Fruit fly (Drosophila melanogaster) whole organism, embryonic: ENCODE measurements around the gene CG31687.
A peak's percentile ranks its signal among the peaks of the same experiment; 100 is the strongest.

ENCODE experiments used
- B-H2 ChIP-seq: fragments of 200-800 bp; sonication (Bioruptor generic); optimal IDR thresholded peaks from 2 replicates; lab custom pipeline; 2018; ENCODE audit warnings: missing biosample characterization, mild to moderate bottlenecking, missing genetic modification characterization
- BEAF-32 ChIP-seq: fragments of 200-800 bp; sonication (Bioruptor generic); optimal IDR thresholded peaks from 3 replicates; lab custom pipeline; 2017; ENCODE audit warnings: missing biosample characterization, missing genetic modification characterization, mild to moderate bottlenecking, moderate library complexity, missing genetic modification reagents
- CG10147 ChIP-seq: fragments of 200-800 bp; sonication (Bioruptor generic); optimal IDR thresholded peaks from 2 replicates; lab custom pipeline; 2019; ENCODE audit warnings: missing biosample characterization, mild to moderate bottlenecking, missing genetic modification characterization, moderate library complexity
- CG11504 ChIP-seq: fragments of 200-800 bp; sonication (Bioruptor generic); optimal IDR thresholded peaks from 3 replicates; lab custom pipeline; 2019; ENCODE audit warnings: missing biosample characterization, mild to moderate bottlenecking, missing genetic modification characterization, moderate library complexity
- CG12155 ChIP-seq: fragments of 200-800 bp; sonication (Bioruptor generic); optimal IDR thresholded peaks from 3 replicates; lab custom pipeline; 2016; ENCODE audit warnings: missing biosample characterization, missing genetic modification characterization
- CG1233 ChIP-seq: fragments of 200-800 bp; sonication (Bioruptor generic); optimal IDR thresholded peaks from 4 replicates; lab custom pipeline; 2018; ENCODE audit warnings: missing biosample characterization, mild to moderate bottlenecking, missing genetic modification characterization
- CG12391 ChIP-seq: fragments of 200-800 bp; sonication (Bioruptor generic); optimal IDR thresholded peaks from 3 replicates; lab custom pipeline; 2018; ENCODE audit warnings: missing biosample characterization, mild to moderate bottlenecking, missing genetic modification characterization, moderate library complexity
- CG14014 ChIP-seq: fragments of 200-800 bp; sonication (Bioruptor generic); IDR thresholded peaks from 2 replicates; pipeline ENCODE4 v1.3.6; 2022; ENCODE audit warnings: missing biosample characterization, missing genetic modification characterization
- CG16815 ChIP-seq: fragments of 200-800 bp; sonication (Bioruptor generic); optimal IDR thresholded peaks from 3 replicates; lab custom pipeline; 2017; ENCODE audit warnings: missing biosample characterization, mild to moderate bottlenecking, missing genetic modification characterization
- CG18011 ChIP-seq: fragments of 200-800 bp; sonication (Bioruptor generic); optimal IDR thresholded peaks from 2 replicates; lab custom pipeline; 2017; ENCODE audit warnings: missing biosample characterization, missing genetic modification characterization, mild to moderate bottlenecking, moderate library complexity, missing genotype
- CG1832 ChIP-seq: fragments of 200-800 bp; sonication (Bioruptor generic); optimal IDR thresholded peaks from 2 replicates; lab custom pipeline; 2017; ENCODE audit warnings: missing biosample characterization, mild to moderate bottlenecking, missing genetic modification characterization, inconsistent platforms
- CG2678 ChIP-seq: fragments of 200-800 bp; sonication (Bioruptor generic); optimal IDR thresholded peaks from 3 replicates; lab custom pipeline; 2019; ENCODE audit warnings: missing biosample characterization, mild to moderate bottlenecking, missing genetic modification characterization, moderate library complexity
- CG30431 ChIP-seq: fragments of 200-800 bp; sonication (Bioruptor generic); optimal IDR thresholded peaks from 2 replicates; lab custom pipeline; 2017; ENCODE audit warnings: missing biosample characterization, missing genetic modification characterization
- CG31224 ChIP-seq: fragments of 200-800 bp; sonication (Bioruptor generic); IDR thresholded peaks from 2 replicates; pipeline ENCODE4 v1.3.6; 2022; ENCODE audit warnings: missing biosample characterization, missing genetic modification characterization
- CG32767 ChIP-seq: fragments of 200-800 bp; sonication (Bioruptor generic); IDR thresholded peaks from 2 replicates; pipeline ENCODE4 v1.3.6; 2022; ENCODE audit warnings: missing biosample characterization, missing genetic modification characterization
- CG34422 ChIP-seq: fragments of 200-800 bp; sonication (Bioruptor generic); IDR thresholded peaks from 3 replicates; pipeline ENCODE4 v1.3.6; 2022; ENCODE audit warnings: missing biosample characterization, missing genetic modification characterization
- CG4617 ChIP-seq: fragments of 200-800 bp; sonication (Bioruptor generic); optimal IDR thresholded peaks from 3 replicates; lab custom pipeline; 2016; ENCODE audit warnings: missing biosample characterization, missing genetic modification characterization, borderline replicate concordance
- CG6254 ChIP-seq: fragments of 200-800 bp; sonication (Bioruptor generic); optimal IDR thresholded peaks from 3 replicates; lab custom pipeline; 2017; ENCODE audit warnings: mild to moderate bottlenecking, missing biosample characterization, missing genetic modification reagents, missing genetic modification characterization
- CG9215 ChIP-seq: fragments of 200-800 bp; sonication (Bioruptor generic); IDR thresholded peaks from 2 replicates; pipeline ENCODE4 v1.3.6; 2022; ENCODE audit warnings: missing biosample characterization, missing genetic modification characterization
- CG9437 ChIP-seq: fragments of 200-800 bp; sonication (Bioruptor generic); optimal IDR thresholded peaks from 2 replicates; lab custom pipeline; 2018; ENCODE audit warnings: missing biosample characterization, mild to moderate bottlenecking, missing genetic modification characterization
- CG9609 ChIP-seq: fragments of 200-800 bp; sonication (Bioruptor generic); optimal IDR thresholded peaks from 3 replicates; lab custom pipeline; 2016; ENCODE audit warnings: missing biosample characterization, missing genetic modification characterization
- CTCF ChIP-seq: fragments of 200-800 bp; sonication (Bioruptor generic); optimal IDR thresholded peaks from 2 replicates; lab custom pipeline; 2017; ENCODE audit warnings: missing biosample characterization, mild to moderate bottlenecking, missing genetic modification characterization, moderate library complexity
- D ChIP-seq, 2 experiments: fragments of 200-800 bp in 1 of 2; fragments of >200 bp in 1 of 2; sonication (Bioruptor generic) in 1 of 2; optimal IDR thresholded peaks; 2 replicates in 1 of 2; 3 replicates in 1 of 2; lab custom pipeline; 2017; ENCODE audit warnings: mild to moderate bottlenecking in 1 of 2, missing biosample characterization in 1 of 2, missing genetic modification characterization in 1 of 2, missing genetic modification reagents in 1 of 2
- D19A ChIP-seq: fragments of 200-800 bp; optimal IDR thresholded peaks from 3 replicates; lab custom pipeline; 2019; ENCODE audit warnings: missing biosample characterization, mild to moderate bottlenecking, missing genetic modification characterization, moderate library complexity
- D19B ChIP-seq: fragments of 200-800 bp; sonication (Bioruptor generic); optimal IDR thresholded peaks from 2 replicates; lab custom pipeline; 2017; ENCODE audit warnings: missing biosample characterization, mild to moderate bottlenecking, missing genetic modification characterization
- Dfd ChIP-seq, 2 experiments: fragments of >200 bp; optimal IDR thresholded peaks; 2 replicates each; lab custom pipeline; 2017; ENCODE audit warnings: missing biosample characterization in 2 of 2, missing genetic modification characterization in 2 of 2
- Hand ChIP-seq: fragments of 200-800 bp; sonication (Bioruptor generic); optimal IDR thresholded peaks from 2 replicates; lab custom pipeline; 2017; ENCODE audit warnings: mild to moderate bottlenecking, missing biosample characterization, missing genetic modification reagents, missing genetic modification characterization
- Hey ChIP-seq: fragments of 200-800 bp; sonication (Bioruptor generic); optimal IDR thresholded peaks from 3 replicates; lab custom pipeline; 2018; ENCODE audit warnings: missing biosample characterization, mild to moderate bottlenecking, missing genetic modification characterization
- Oaz ChIP-seq: fragments of 200-800 bp; sonication (Bioruptor generic); IDR thresholded peaks from 2 replicates; pipeline ENCODE4 v1.3.6; 2022; ENCODE audit warnings: missing biosample characterization, missing genetic modification characterization
- Oli ChIP-seq: fragments of 200-800 bp; sonication (Bioruptor generic); optimal IDR thresholded peaks from 2 replicates; lab custom pipeline; 2018; ENCODE audit warnings: missing biosample characterization, mild to moderate bottlenecking, missing genetic modification characterization, moderate library complexity
- Ravus ChIP-seq: fragments of 200-800 bp; sonication (Bioruptor generic); IDR thresholded peaks from 2 replicates; pipeline ENCODE4 v1.3.6; 2022; ENCODE audit warnings: missing biosample characterization, missing genetic modification characterization
- Usf ChIP-seq: fragments of 200-800 bp; sonication (Bioruptor generic); optimal IDR thresholded peaks from 2 replicates; lab custom pipeline; 2017; ENCODE audit warnings: missing genotype, missing biosample characterization, missing genetic modification characterization
- Xbp1 ChIP-seq: fragments of 200-800 bp; sonication (Bioruptor generic); optimal IDR thresholded peaks from 3 replicates; lab custom pipeline; 2016; ENCODE audit warnings: missing biosample characterization, mild to moderate bottlenecking, missing genetic modification characterization
- bab2 ChIP-seq: fragments of 200-800 bp; sonication (Bioruptor generic); optimal IDR thresholded peaks from 2 replicates; lab custom pipeline; 2016; ENCODE audit warnings: missing biosample characterization, missing genetic modification characterization
- btn ChIP-seq: fragments of 200-800 bp; sonication (Bioruptor generic); optimal IDR thresholded peaks from 2 replicates; lab custom pipeline; 2016; ENCODE audit warnings: missing biosample characterization, missing genetic modification characterization
- da ChIP-seq: fragments of 200-800 bp; sonication (Bioruptor generic); optimal IDR thresholded peaks from 2 replicates; lab custom pipeline; 2016; ENCODE audit warnings: missing biosample characterization, missing genetic modification characterization
- dan ChIP-seq: fragments of 200-800 bp; sonication (Bioruptor generic); IDR thresholded peaks from 2 replicates; pipeline ENCODE4 v1.3.6; 2022; ENCODE audit warnings: missing biosample characterization, missing genetic modification characterization
- eyg ChIP-seq: fragments of 200-800 bp; sonication (Bioruptor generic); optimal IDR thresholded peaks from 3 replicates; lab custom pipeline; 2016; ENCODE audit warnings: missing biosample characterization, missing genetic modification characterization
- gce ChIP-seq: fragments of 200-800 bp; sonication (Bioruptor generic); IDR thresholded peaks from 3 replicates; pipeline ENCODE4 v1.3.6; 2022; ENCODE audit warnings: missing biosample characterization, missing genetic modification characterization
- gt ChIP-seq: fragments of 200-800 bp; sonication (Bioruptor generic); IDR thresholded peaks from 2 replicates; pipeline ENCODE4 v1.3.6; 2022; ENCODE audit warnings: missing biosample characterization, missing genetic modification characterization
- lab ChIP-seq: fragments of 200-800 bp; sonication (Bioruptor generic); optimal IDR thresholded peaks from 3 replicates; lab custom pipeline; 2017; ENCODE audit warnings: missing biosample characterization, missing genetic modification characterization, mild to moderate bottlenecking, moderate library complexity, missing genetic modification reagents
- pan ChIP-seq, 4 experiments: fragments of >200 bp in 3 of 4; fragments of 200-800 bp in 1 of 4; sonication (Bioruptor generic) in 1 of 4; optimal IDR thresholded peaks in 3 of 4; IDR thresholded peaks in 1 of 4; 2 replicates each; pipeline versions ENCODE4 v1.3.6 to Lab custom; 2017 to 2022; ENCODE audit warnings: missing biosample characterization in 2 of 4, missing genetic modification characterization in 2 of 4, mixed read lengths in 1 of 4
- pita ChIP-seq: fragments of 200-800 bp; sonication (Bioruptor generic); optimal IDR thresholded peaks from 2 replicates; lab custom pipeline; 2017; ENCODE audit warnings: missing biosample characterization, mild to moderate bottlenecking, missing genetic modification characterization
- row ChIP-seq: fragments of 200-800 bp; sonication (Bioruptor generic); IDR thresholded peaks from 3 replicates; pipeline ENCODE4 v1.3.6; 2022; ENCODE audit warnings: missing biosample characterization, missing genetic modification characterization
- run ChIP-seq: fragments of 200-800 bp; sonication (Bioruptor generic); optimal IDR thresholded peaks from 3 replicates; lab custom pipeline; 2018; ENCODE audit warnings: missing biosample characterization, mild to moderate bottlenecking, missing genetic modification characterization
- scrt ChIP-seq: fragments of 200-800 bp; sonication (Bioruptor generic); optimal IDR thresholded peaks from 2 replicates; lab custom pipeline; 2018; ENCODE audit warnings: missing biosample characterization, mild to moderate bottlenecking, missing genetic modification characterization, moderate library complexity
- slbo ChIP-seq: fragments of 200-800 bp; sonication (Bioruptor generic); IDR thresholded peaks from 2 replicates; pipeline ENCODE4 v1.3.6; 2022; ENCODE audit warnings: missing biosample characterization, missing genetic modification characterization
- stwl ChIP-seq: fragments of 200-800 bp; sonication (Bioruptor generic); optimal IDR thresholded peaks from 3 replicates; lab custom pipeline; 2018; ENCODE audit warnings: missing biosample characterization, mild to moderate bottlenecking, missing genetic modification characterization, moderate library complexity
- usp ChIP-seq: fragments of >200 bp; optimal IDR thresholded peaks from 2 replicates; lab custom pipeline; 2017; ENCODE audit warnings: missing biosample characterization, missing genetic modification characterization
- zf30C ChIP-seq: fragments of 200-800 bp; sonication (Bioruptor generic); optimal IDR thresholded peaks from 3 replicates; lab custom pipeline; 2018; ENCODE audit warnings: missing biosample characterization, mild to moderate bottlenecking, missing genetic modification characterization

Gene CG31687

dm6 chr2L:20463316-20463856 lies 13.4 kb downstream of the CG31687 start, which contains the start of gene CG2493 (continued):
- TF ChIP-seq CG6254 (GFP tag; lab: Kevin White, UChicago), result peak; percentile 23
- TF ChIP-seq CG31224, result no peak
- TF ChIP-seq gt (GFP tag; lab: Robert Waterston, UW), result no peak
- no peak for TF ChIP-seq bab2
- no peak for TF ChIP-seq CG9609 (GFP tag; lab: Kevin White, UChicago)
- TF ChIP-seq CG9215 (GFP tag; lab: Robert Waterston, UW), result no peak
- TF ChIP-seq CG14014, result no peak
- TF ChIP-seq CG34422 (GFP tag; lab: Robert Waterston, UW), result 0 out of 3 replicates have a peak, but pooled peaks have one; percentile 39
- TF ChIP-seq CG10147 (GFP tag; lab: Kevin White, UChicago), result no peak
- no peak for TF ChIP-seq pita
- no peak for TF ChIP-seq Ravus (GFP tag; lab: Robert Waterston, UW)
- TF ChIP-seq Xbp1, result no peak
- no peak for TF ChIP-seq usp
- TF ChIP-seq CG12391 (tag; lab: Kevin White, UChicago), result no peak
- no peak for TF ChIP-seq Oli
- no peak for TF ChIP-seq Oaz (GFP tag; lab: Robert Waterston, UW)
- no peak for TF ChIP-seq Hand (GFP tag; lab: Kevin White, UChicago)
- TF ChIP-seq stwl, result peak; percentile 52
- no peak for TF ChIP-seq zf30C (GFP tag; lab: Kevin White, UChicago)
- no peak for TF ChIP-seq CG12155
- no peak for TF ChIP-seq CG30431
- TF ChIP-seq btn (GFP tag; lab: Kevin White, UChicago), result no peak
- TF ChIP-seq row (GFP tag; lab: Robert Waterston, UW), result 0 out of 3 replicates have a peak, but pooled peaks have one; percentile 11
- TF ChIP-seq lab, result peak; percentile 65
- TF ChIP-seq CG32767, result no peak
- TF ChIP-seq D (optimal IDR thresholded peaks at IDR 0.05; lab: Kevin White, UChicago), result no peak
- no peak for TF ChIP-seq D (GFP tag; optimal IDR thresholded peaks at IDR 0.05; lab: Kevin White, UChicago)
- no peak for TF ChIP-seq Dfd (GFP tag; optimal IDR thresholded peaks at IDR 0.05; lab: Kevin White, UChicago)
- no peak for TF ChIP-seq CG4617 (GFP tag; lab: Kevin White, UChicago)
- no peak for TF ChIP-seq CG11504
- TF ChIP-seq BEAF-32 (GFP tag; lab: Kevin White, UChicago), result no peak
- TF ChIP-seq CG9437, result no peak
- TF ChIP-seq B-H2 (GFP tag; lab: Kevin White, UChicago), result no peak
- no peak for TF ChIP-seq CG2678 (tag; lab: Kevin White, UChicago)
- TF ChIP-seq CG1233 (GFP tag; lab: Kevin White, UChicago), result no peak
- no peak for TF ChIP-seq da
- TF ChIP-seq gce (GFP tag; lab: Robert Waterston, UW), result no peak
- TF ChIP-seq dan (GFP tag; lab: Robert Waterston, UW), result no peak
- no peak for TF ChIP-seq D19A (tag; lab: Kevin White, UChicago)
- TF ChIP-seq eyg (GFP tag; lab: Kevin White, UChicago), result no peak
- TF ChIP-seq Hey (tag; lab: Kevin White, UChicago), result no peak
- no peak for TF ChIP-seq run (tag; lab: Kevin White, UChicago)
- no peak for TF ChIP-seq pan (optimal IDR thresholded peaks at IDR 0.05; lab: Kevin White, UChicago)
- TF ChIP-seq pan (GFP tag; optimal IDR thresholded peaks at IDR 0.05 in 1 of 2, IDR thresholded peaks at IDR 0.05 in 1 of 2), result peak in 1 of 2 experiments; percentile 52
- no peak for TF ChIP-seq D19B
- TF ChIP-seq CG18011 (GFP tag; lab: Kevin White, UChicago), result no peak
- TF ChIP-seq slbo (GFP tag; lab: Robert Waterston, UW), result no peak
- no peak for TF ChIP-seq CTCF
- TF ChIP-seq Usf (GFP tag; lab: Kevin White, UChicago), result no peak
- TF ChIP-seq CG1832, result no peak
- TF ChIP-seq CG16815 (GFP tag; lab: Kevin White, UChicago), result no peak
- TF ChIP-seq scrt (GFP tag; lab: Kevin White, UChicago), result no peak
